Fruit fly (Drosophila melanogaster): ENCODE results near the gene CG7530.
A peak's percentile ranks its signal among the peaks of the same experiment; 100 is the strongest.

CG7530 gene

DNA sequence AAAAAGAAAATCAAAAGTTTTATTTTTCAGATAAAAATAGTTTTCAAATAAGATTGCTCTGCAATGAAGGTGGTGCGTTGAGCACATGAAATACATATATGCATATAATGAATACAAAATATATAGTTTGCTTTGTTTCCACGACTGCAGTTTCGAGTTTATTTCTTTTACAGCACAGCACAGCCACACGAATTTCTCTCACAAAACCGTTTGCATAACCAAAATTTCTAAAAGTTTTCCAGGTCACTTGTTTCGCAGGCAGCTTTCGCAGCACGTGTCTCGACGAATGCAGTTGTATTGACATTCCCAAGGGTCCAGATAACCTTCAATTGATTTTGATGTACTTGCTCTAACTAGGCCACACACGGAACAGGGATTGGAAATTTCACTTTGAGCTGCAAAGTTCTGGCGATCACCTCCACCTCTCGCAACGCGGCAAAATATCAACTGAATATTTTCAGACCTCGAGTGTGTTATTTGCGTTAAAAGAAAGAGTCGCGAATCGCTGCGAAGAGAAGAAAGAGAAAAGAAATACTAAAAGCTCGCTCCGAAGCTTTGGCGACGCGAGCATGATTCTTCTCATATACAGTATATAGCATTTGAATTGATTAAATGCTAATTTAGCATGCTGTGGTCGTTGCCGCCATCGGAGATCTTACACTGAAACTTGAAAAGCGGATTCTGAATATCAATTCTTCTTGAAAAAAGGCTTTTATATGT is at the start of gene CG7530:
Gene CG7530 (minus strand): TSS at position 449 of the 720 bp plus-strand sequence.
- TF ChIP-seq jim (GFP tag; optimal IDR thresholded peaks at IDR 0.05) (no peak), Dfd (GFP tag; optimal IDR thresholded peaks at IDR 0.05) (no peak), Hr83 (GFP tag; optimal IDR thresholded peaks at IDR 0.05; ENCODE audit: poor library complexity, severe bottlenecking) (no peak), tai (GFP tag; optimal IDR thresholded peaks at IDR 0.05) (no peak), psq (GFP tag; optimal IDR thresholded peaks at IDR 0.05) (no peak), fru (GFP tag; optimal IDR thresholded peaks at IDR 0.05) (no peak), br (GFP tag; optimal IDR thresholded peaks at IDR 0.05) (peak; percentile 1), Rel (GFP tag; optimal IDR thresholded peaks at IDR 0.05) (peak; percentile 46), Rel (tag; optimal IDR thresholded peaks at IDR 0.05) (no peak), CG32264 (GFP tag; optimal IDR thresholded peaks at IDR 0.05) (no peak), Jra (GFP tag; optimal IDR thresholded peaks at IDR 0.05) (no peak), Abd-B (GFP tag; optimal IDR thresholded peaks at IDR 0.05) (no peak), Dif (GFP tag; optimal IDR thresholded peaks at IDR 0.05; ENCODE audit: partially characterized antibody) (peak; percentile 71), sage (GFP tag; optimal IDR thresholded peaks at IDR 0.05) (peak; percentile 54), GATAd (GFP tag; optimal IDR thresholded peaks at IDR 0.05) (no peak), rgr (GFP tag; optimal IDR thresholded peaks at IDR 0.05) (peak; percentile 12), h (GFP tag; optimal IDR thresholded peaks at IDR 0.05) (peak; percentile 63), Vsx2 (GFP tag; optimal IDR thresholded peaks at IDR 0.05; ENCODE audit: partially characterized antibody) (peak; percentile 4), brk (GFP tag; optimal IDR thresholded peaks at IDR 0.05) (no peak), CrebA (GFP tag; optimal IDR thresholded peaks at IDR 0.05; ENCODE audit: borderline replicate concordance) (peak; percentile 48), N (GFP tag; optimal IDR thresholded peaks at IDR 0.05) (no peak), usp (GFP tag; optimal IDR thresholded peaks at IDR 0.05) (no peak), woc (GFP tag; optimal IDR thresholded peaks at IDR 0.05) (no peak), sv (GFP tag; optimal IDR thresholded peaks at IDR 0.05) (no peak), dsf (GFP tag; optimal IDR thresholded peaks at IDR 0.05; ENCODE audit: borderline replicate concordance) (no peak), foxo (GFP tag; optimal IDR thresholded peaks at IDR 0.05) (peak in 1 of 2 experiments; percentile 47), Sp1 (GFP tag; optimal IDR thresholded peaks at IDR 0.05) (peak; percentile 40), Hnf4 (GFP tag; optimal IDR thresholded peaks at IDR 0.05) (peak; percentile 11), OdsH (GFP tag; optimal IDR thresholded peaks at IDR 0.05) (no peak), dl (GFP tag; optimal IDR thresholded peaks at IDR 0.05; ENCODE audit: insufficient read depth in 1 of 2, partially characterized antibody in 2 of 2) (peak in 1 of 2 experiments; percentile 11)

- TF ChIP-seq Jra (GFP tag; optimal IDR thresholded peaks at IDR 0.05) (peak; percentile 28), h (GFP tag; optimal IDR thresholded peaks at IDR 0.05) (peak; percentile 11), CG32264 (GFP tag; optimal IDR thresholded peaks at IDR 0.05) (no peak), Hnf4 (GFP tag; optimal IDR thresholded peaks at IDR 0.05) (peak; percentile 2), Abd-B (GFP tag; optimal IDR thresholded peaks at IDR 0.05) (no peak)
Observed at dm6 chr3R:14780747-14781146, 49.4 kb upstream of the CG7530 start.

DNA sequence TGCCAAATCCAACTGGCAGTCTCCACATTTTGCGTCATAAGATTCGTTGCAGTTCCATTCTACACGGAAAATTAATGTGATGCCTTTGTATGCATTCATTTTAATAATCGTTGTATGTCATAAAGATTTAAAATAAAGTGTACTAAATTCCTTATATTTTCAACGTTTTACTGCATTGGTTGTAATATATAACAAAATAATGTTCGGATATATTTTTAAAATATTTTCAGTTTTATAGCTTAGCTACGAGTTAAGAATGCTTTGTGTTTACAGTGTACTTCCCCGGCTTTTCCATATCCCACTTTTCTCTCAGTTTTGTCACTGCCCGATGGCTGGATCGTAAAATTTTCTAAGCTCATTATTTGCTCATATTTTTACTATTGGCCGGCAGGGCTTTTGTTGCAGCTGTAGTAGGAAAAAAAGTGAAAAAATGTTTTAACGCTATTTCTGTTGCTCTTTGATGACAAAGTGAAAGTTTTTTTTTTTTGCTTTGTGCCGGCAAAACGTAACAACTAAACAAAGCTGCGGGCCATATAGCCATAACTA is 48.5 kb upstream of the CG7530 start:
- TF ChIP-seq Mio (GFP tag; optimal IDR thresholded peaks at IDR 0.05): no peak
- TF ChIP-seq foxo (GFP tag; optimal IDR thresholded peaks at IDR 0.05): peak in 1 of 2 experiments; percentile 8

DNA sequence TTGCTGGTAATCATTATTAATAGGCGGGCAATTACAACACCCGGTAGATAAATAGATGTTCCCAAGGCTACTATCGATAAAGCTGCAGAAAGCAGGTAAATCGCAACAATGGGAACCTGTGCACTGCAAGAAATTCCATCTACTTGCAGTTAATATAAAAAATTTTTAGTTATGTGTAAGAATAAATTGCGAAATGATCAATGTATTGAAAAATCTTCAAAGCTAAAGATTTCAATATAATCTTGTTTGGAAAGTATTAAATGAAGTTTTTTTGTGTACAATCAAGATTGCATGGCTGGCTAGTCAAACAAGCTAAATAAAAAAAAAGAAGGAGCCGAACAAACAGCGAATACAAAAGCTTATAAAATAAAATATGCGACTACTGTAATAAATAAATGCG is 44.1 kb upstream of the CG7530 start:
- no peak for TF ChIP-seq Rel (GFP tag; optimal IDR thresholded peaks at IDR 0.05)
- TF ChIP-seq Rel (tag; optimal IDR thresholded peaks at IDR 0.05): no peak
- peak in 1 of 2 experiments; percentile 24 for TF ChIP-seq foxo (GFP tag; optimal IDR thresholded peaks at IDR 0.05)
- TF ChIP-seq h (GFP tag; optimal IDR thresholded peaks at IDR 0.05): peak; percentile 39
- TF ChIP-seq pan (optimal IDR thresholded peaks at IDR 0.05): no peak
- TF ChIP-seq HLH106 (tag; optimal IDR thresholded peaks at IDR 0.05): peak; percentile 27
- TF ChIP-seq br (GFP tag; optimal IDR thresholded peaks at IDR 0.05): peak; percentile 34
- TF ChIP-seq ey (GFP tag; optimal IDR thresholded peaks at IDR 0.05): peak; percentile 12
- peak; percentile 27 for TF ChIP-seq fru (GFP tag; optimal IDR thresholded peaks at IDR 0.05)
- TF ChIP-seq rgr (GFP tag; optimal IDR thresholded peaks at IDR 0.05): peak; percentile 18
- peak; percentile 11 for TF ChIP-seq OdsH (GFP tag; optimal IDR thresholded peaks at IDR 0.05)
